Fruit fly (Drosophila melanogaster) S2 (cell line): ENCODE measurements around the gene cerv.

Source experiments
- CG8478 ChIP-seq: fragments of >200 bp; optimal IDR thresholded peaks from 2 replicates; lab custom pipeline; 2018
- CTCF ChIP-seq, 2 experiments: fragments of >200 bp; optimal IDR thresholded peaks; 2 replicates each; lab custom pipeline; 2018

cerv gene

dm6 chrX:15608751-15609345 lies 30.9 kb upstream of the cerv start:
- TF ChIP-seq CG8478 (lab: Kevin White, UChicago) (no peak), CTCF (optimal IDR thresholded peaks at IDR 0.05; lab: Kevin White, UChicago) (no peak)

dm6 chrX:15602438-15602837 lies 24.5 kb upstream of the cerv start:
- TF ChIP-seq CTCF (optimal IDR thresholded peaks at IDR 0.05; lab: Kevin White, UChicago): no peak
- no peak for TF ChIP-seq CG8478 (lab: Kevin White, UChicago)

dm6 chrX:15601285-15601684 lies 23.3 kb upstream of the cerv start:
- no peak for TF ChIP-seq CTCF (optimal IDR thresholded peaks at IDR 0.05; lab: Kevin White, UChicago)
- TF ChIP-seq CG8478 (lab: Kevin White, UChicago): no peak

- no peak for TF ChIP-seq CG8478 (lab: Kevin White, UChicago)
These were observed 21.7 kb upstream of the cerv start for dm6 chrX:15599697-15600096.

- TF ChIP-seq CG8478 (lab: Kevin White, UChicago): no peak
- TF ChIP-seq CTCF (optimal IDR thresholded peaks at IDR 0.05; lab: Kevin White, UChicago): peak; percentile 78 to 92
These were observed 16.4 kb upstream of the cerv start for dm6 chrX:15594230-15594857.

dm6 chrX:15593477-15594229 lies 15.7 kb upstream of the cerv start, which contains the start of gene Chsy:
Gene Chsy (minus strand): TSS chrX:15593534.
- TF ChIP-seq CTCF (optimal IDR thresholded peaks at IDR 0.05; lab: Kevin White, UChicago) (no peak), CG8478 (lab: Kevin White, UChicago) (no peak)

- TF ChIP-seq CTCF (optimal IDR thresholded peaks at IDR 0.05; lab: Kevin White, UChicago) (no peak), CG8478 (lab: Kevin White, UChicago) (no peak)
These were observed 15.0 kb upstream of the cerv start for dm6 chrX:15592822-15593476.

- TF ChIP-seq CG8478 (lab: Kevin White, UChicago): no peak
- no peak for TF ChIP-seq CTCF (optimal IDR thresholded peaks at IDR 0.05; lab: Kevin White, UChicago)
These were observed 13.9 kb upstream of the cerv start for dm6 chrX:15591721-15592491.

- TF ChIP-seq CG8478 (lab: Kevin White, UChicago): no peak
- no peak for TF ChIP-seq CTCF (optimal IDR thresholded peaks at IDR 0.05; lab: Kevin White, UChicago)
These were observed 9.5 kb upstream of the cerv start, which contains the start of gene Alp11 for dm6 chrX:15587433-15587832. Gene Alp11 (plus strand): TSS chrX:15587733.

- no peak for TF ChIP-seq CTCF (optimal IDR thresholded peaks at IDR 0.05; lab: Kevin White, UChicago)
These were observed 6.0 kb upstream of the cerv start for dm6 chrX:15583842-15584441.

dm6 chrX:15582853-15583252 lies 4.9 kb upstream of the cerv start, which contains the start of the genes CG9215 and CG8097:
Gene CG9215 (minus strand): TSS chrX:15582874.
Gene CG8097 (plus strand): TSS chrX:15583159.
- TF ChIP-seq CTCF (optimal IDR thresholded peaks at IDR 0.05; lab: Kevin White, UChicago) (no peak), CG8478 (lab: Kevin White, UChicago) (no peak)

- TF ChIP-seq CTCF (optimal IDR thresholded peaks at IDR 0.05; lab: Kevin White, UChicago): no peak
- TF ChIP-seq CG8478 (lab: Kevin White, UChicago): no peak
These were observed 1.6 kb upstream of the cerv start for dm6 chrX:15579579-15579978.

dm6 chrX:15575557-15575956 lies 2.4 kb downstream of the cerv start, which contains the start of gene CG42299:
Gene CG42299 (minus strand): TSS chrX:15575683.
- TF ChIP-seq CG8478 (lab: Kevin White, UChicago): no peak
- TF ChIP-seq CTCF (optimal IDR thresholded peaks at IDR 0.05; lab: Kevin White, UChicago): no peak

- no peak for TF ChIP-seq CTCF (optimal IDR thresholded peaks at IDR 0.05; lab: Kevin White, UChicago)
- no peak for TF ChIP-seq CG8478 (lab: Kevin White, UChicago)
These were observed 3.6 kb downstream of the cerv start, which contains the start of gene CG9213 for dm6 chrX:15574384-15574783. Gene CG9213 (minus strand): TSS chrX:15574535.
